Worm (Caenorhabditis elegans) whole organism, L4 larva: ENCODE results near the gene K06H6.4.

Source experiments
- F26F4.8 ChIP-seq: fragments of 200-800 bp; sonication (Bioruptor generic); conservative IDR thresholded peaks from 2 replicates; pipeline ENCODE4 v1.3.6; 2022; ENCODE audit warnings: missing genetic modification characterization, missing compliant biosample characterization
- F44E2.7 ChIP-seq: fragments of 200-800 bp; sonication (Bioruptor generic); IDR thresholded peaks from 2 replicates; pipeline ENCODE4 v2.1.2; 2022; ENCODE audit warnings: missing genetic modification characterization, missing compliant biosample characterization
- F49E8.2 ChIP-seq: sonication (generic microtip); optimal IDR thresholded peaks from 2 replicates; lab custom pipeline; 2016; ENCODE audit warnings: missing compliant biosample characterization, mild to moderate bottlenecking, missing genetic modification characterization, borderline replicate concordance
- Y5F2A.4 ChIP-seq: fragments of 200-800 bp; sonication (Bioruptor generic); optimal IDR thresholded peaks from 2 replicates; lab custom pipeline; 2018; ENCODE audit warnings: mild to moderate bottlenecking, missing genetic modification characterization, missing compliant biosample characterization
- aha-1 ChIP-seq: fragments of 150-350 bp; peaks from one replicate; lab custom pipeline; 2014; ENCODE audit warnings: missing biosample characterization, missing genetic modification characterization
- aly-2 ChIP-seq: sonication (generic microtip); optimal IDR thresholded peaks from 2 replicates; lab custom pipeline; 2018; ENCODE audit warnings: missing biosample characterization, missing genetic modification characterization
- arid-1 ChIP-seq: fragments of 200-800 bp; sonication (Bioruptor generic); conservative IDR thresholded peaks from 2 replicates; pipeline ENCODE4 v1.3.6; 2022; ENCODE audit warnings: missing genetic modification reagents, missing genetic modification characterization, missing compliant biosample characterization
- ceh-20 ChIP-seq: fragments of 200-800 bp; sonication (Bioruptor generic); IDR thresholded peaks from 2 replicates; pipeline ENCODE4 v1.3.6; 2022; ENCODE audit warnings: missing genetic modification reagents, missing genetic modification characterization, missing compliant biosample characterization
- cey-2 ChIP-seq: sonication (generic microtip); optimal IDR thresholded peaks from 3 replicates; lab custom pipeline; 2017; ENCODE audit warnings: missing genetic modification characterization, mild to moderate bottlenecking, missing compliant biosample characterization, antibody characterized with exemption, borderline replicate concordance; ENCODE audit not compliant: insufficient read depth
- daf-16 ChIP-seq, 3 experiments: sonication (generic microtip); optimal IDR thresholded peaks; 2 replicates each; lab custom pipeline; 2016 to 2017; ENCODE audit warnings: missing genetic modification characterization in 3 of 3, missing genetic modification reagents in 3 of 3, mild to moderate bottlenecking in 2 of 3, missing compliant biosample characterization in 2 of 3, missing biosample characterization in 1 of 3, moderate library complexity in 1 of 3
- dmd-6 ChIP-seq: fragments of 200-800 bp; sonication (Bioruptor generic); IDR thresholded peaks from 2 replicates; pipeline ENCODE4 v1.3.6; 2022; ENCODE audit warnings: missing genetic modification reagents, missing genetic modification characterization, missing compliant biosample characterization
- dmd-8 ChIP-seq: fragments of 200-800 bp; sonication (Bioruptor generic); IDR thresholded peaks from 2 replicates; pipeline ENCODE4 v1.3.6; 2022; ENCODE audit warnings: missing genetic modification characterization, missing compliant biosample characterization
- dpl-1 ChIP-seq: fragments of 150-350 bp; optimal IDR thresholded peaks from 2 replicates; lab custom pipeline; 2014; ENCODE audit warnings: missing biosample characterization, missing genetic modification reagents, missing genetic modification characterization
- egl-27 ChIP-seq: sonication (generic microtip); optimal IDR thresholded peaks from 3 replicates; lab custom pipeline; 2017; ENCODE audit warnings: missing biosample characterization, missing genetic modification reagents, missing genetic modification characterization
- fkh-10 ChIP-seq: fragments of 150-350 bp; optimal IDR thresholded peaks from 2 replicates; lab custom pipeline; 2014; ENCODE audit warnings: missing biosample characterization, missing genetic modification reagents, missing genetic modification characterization
- gei-8 ChIP-seq: fragments of 200-800 bp; sonication (Bioruptor generic); optimal IDR thresholded peaks from 2 replicates; lab custom pipeline; 2018; ENCODE audit warnings: mild to moderate bottlenecking, missing genetic modification characterization, missing compliant biosample characterization
- hif-1 ChIP-seq, 2 experiments: sonication (generic microtip); optimal IDR thresholded peaks; 2 replicates each; lab custom pipeline; 2016 to 2017; ENCODE audit warnings: missing compliant biosample characterization in 2 of 2, missing genetic modification characterization in 2 of 2, missing genetic modification reagents in 2 of 2, missing genotype in 2 of 2, mild to moderate bottlenecking in 1 of 2
- hmg-1.1 ChIP-seq: fragments of 200-800 bp; sonication (Bioruptor generic); IDR thresholded peaks from 2 replicates; pipeline ENCODE4 v1.3.6; 2022; ENCODE audit warnings: missing genetic modification reagents, missing genetic modification characterization, missing compliant biosample characterization
- jun-1 ChIP-seq: fragments of 150-350 bp; optimal IDR thresholded peaks from 2 replicates; lab custom pipeline; 2014; ENCODE audit warnings: missing biosample characterization, missing genetic modification reagents, missing genetic modification characterization
- lim-7 ChIP-seq: fragments of 200-800 bp; sonication (Bioruptor generic); IDR thresholded peaks from 2 replicates; pipeline ENCODE4 v1.3.6; 2022; ENCODE audit warnings: missing genetic modification characterization, missing compliant biosample characterization
- lin-15B ChIP-seq: fragments of 150-350 bp; sonication (generic microtip); optimal IDR thresholded peaks from 3 replicates; lab custom pipeline; 2014; ENCODE audit warnings: missing biosample characterization, missing genetic modification characterization
- lin-39 ChIP-seq: fragments of 150-350 bp; optimal IDR thresholded peaks from 2 replicates; lab custom pipeline; 2014; ENCODE audit warnings: missing biosample characterization, missing genetic modification reagents, missing genetic modification characterization
- lir-3 ChIP-seq: sonication (generic microtip); optimal IDR thresholded peaks from 2 replicates; lab custom pipeline; 2016; ENCODE audit warnings: mild to moderate bottlenecking, missing genetic modification characterization, missing compliant biosample characterization
- mes-2 ChIP-seq: sonication (generic microtip); optimal IDR thresholded peaks from 2 replicates; lab custom pipeline; 2016; ENCODE audit warnings: missing genotype, mild to moderate bottlenecking, missing genetic modification characterization, missing compliant biosample characterization; ENCODE audit not compliant: poor library complexity, severe bottlenecking
- nhr-102 ChIP-seq: sonication (generic microtip); optimal IDR thresholded peaks from 2 replicates; lab custom pipeline; 2016; ENCODE audit warnings: mild to moderate bottlenecking, missing genetic modification characterization, moderate library complexity, missing compliant biosample characterization
- nhr-111 ChIP-seq: fragments of 200-800 bp; sonication (Bioruptor generic); optimal IDR thresholded peaks from 2 replicates; lab custom pipeline; 2018; ENCODE audit warnings: mild to moderate bottlenecking, missing genetic modification characterization, missing compliant biosample characterization
- nhr-237 ChIP-seq: sonication (generic microtip); optimal IDR thresholded peaks from 2 replicates; lab custom pipeline; 2017; ENCODE audit warnings: missing biosample characterization, missing genetic modification characterization
- nhr-28 ChIP-seq: fragments of 150-350 bp; optimal IDR thresholded peaks from 2 replicates; lab custom pipeline; 2014; ENCODE audit warnings: missing biosample characterization, missing genetic modification characterization
- nhr-6 ChIP-seq: fragments of 150-350 bp; optimal IDR thresholded peaks from 2 replicates; lab custom pipeline; 2014; ENCODE audit warnings: missing biosample characterization, missing genetic modification characterization
- pqm-1 ChIP-seq: sonication (generic microtip); optimal IDR thresholded peaks from 2 replicates; lab custom pipeline; 2017; ENCODE audit warnings: missing biosample characterization, missing genetic modification characterization
- rbr-2 ChIP-seq: sonication (generic microtip); optimal IDR thresholded peaks from 2 replicates; lab custom pipeline; 2016; ENCODE audit warnings: missing genotype, missing genetic modification characterization, missing compliant biosample characterization
- sdz-12 ChIP-seq: fragments of 200-800 bp; sonication (Bioruptor generic); optimal IDR thresholded peaks from 2 replicates; lab custom pipeline; 2018; ENCODE audit warnings: mild to moderate bottlenecking, missing genetic modification characterization, missing compliant biosample characterization
- skn-1 ChIP-seq: fragments of 150-350 bp; optimal IDR thresholded peaks from 2 replicates; lab custom pipeline; 2014; ENCODE audit warnings: missing biosample characterization, missing genetic modification characterization
- snpc-1.2 ChIP-seq: fragments of 200-800 bp; sonication (Bioruptor generic); IDR thresholded peaks from 2 replicates; pipeline ENCODE4 v1.3.6; 2022; ENCODE audit warnings: missing genetic modification reagents, missing genetic modification characterization, missing compliant biosample characterization
- spr-1 ChIP-seq: sonication (generic microtip); optimal IDR thresholded peaks from 2 replicates; lab custom pipeline; 2016; ENCODE audit warnings: mild to moderate bottlenecking, missing genetic modification characterization, missing compliant biosample characterization
- spr-3 ChIP-seq: fragments of 200-800 bp; sonication (Bioruptor generic); optimal IDR thresholded peaks from 2 replicates; lab custom pipeline; 2018; ENCODE audit warnings: mild to moderate bottlenecking, missing genetic modification characterization, missing compliant biosample characterization
- tag-97 ChIP-seq: fragments of 200-800 bp; sonication (Bioruptor generic); IDR thresholded peaks from 2 replicates; pipeline ENCODE4 v1.3.6; 2022; ENCODE audit warnings: missing genetic modification characterization, missing compliant biosample characterization
- tra-1 ChIP-seq: fragments of 200-800 bp; sonication (Bioruptor generic); IDR thresholded peaks from 2 replicates; pipeline ENCODE4 v1.3.6; 2022; ENCODE audit warnings: missing genetic modification reagents, missing genetic modification characterization, missing compliant biosample characterization
- unc-130 ChIP-seq: sonication (generic microtip); optimal IDR thresholded peaks from 2 replicates; lab custom pipeline; 2016; ENCODE audit warnings: missing genetic modification reagents, missing genetic modification characterization, missing compliant biosample characterization
- unc-62 ChIP-seq, 3 experiments: fragments of 150-350 bp in 1 of 3; sonication (generic microtip); optimal IDR thresholded peaks in 2 of 3; peaks in 1 of 3; 1 replicate in 1 of 3; 2 replicates in 2 of 3; lab custom pipeline; 2014 to 2017; ENCODE audit warnings: missing biosample characterization in 3 of 3, missing genetic modification characterization in 3 of 3, missing genetic modification reagents in 3 of 3, missing genotype in 1 of 3
- ztf-7 ChIP-seq: fragments of 150-350 bp; optimal IDR thresholded peaks from 2 replicates; lab custom pipeline; 2014; ENCODE audit warnings: missing biosample characterization, missing genetic modification characterization

Gene K06H6.4

DNA sequence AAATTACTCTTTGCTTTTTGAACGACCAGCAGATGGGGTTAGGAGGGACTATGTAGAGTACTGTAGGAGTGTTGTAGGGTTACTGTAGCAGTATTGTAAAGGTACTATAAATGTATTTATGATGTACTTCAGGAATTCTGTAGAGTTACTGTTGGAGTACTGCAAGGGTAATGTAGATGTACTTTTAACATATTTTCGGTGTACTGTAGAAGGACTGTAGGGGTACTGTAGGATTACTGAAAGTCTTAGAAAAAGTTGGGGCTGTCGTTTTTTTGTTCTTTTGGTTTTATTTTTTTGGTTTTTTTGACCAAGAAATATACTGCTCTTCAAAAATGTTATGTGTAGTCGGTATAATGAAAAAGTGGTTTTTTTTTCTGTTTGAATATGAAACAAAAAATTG is 19.5 kb downstream of the K06H6.4 start:
- TF ChIP-seq spr-1: no peak
- TF ChIP-seq hmg-1.1: no peak
- no peak for TF ChIP-seq F49E8.2
- TF ChIP-seq Y5F2A.4 (GFP tag; lab: Kevin White, UChicago): no peak
- no peak for TF ChIP-seq F44E2.7 (GFP tag; lab: Robert Waterston, UW)
- TF ChIP-seq unc-62 (GFP tag; optimal IDR thresholded peaks at IDR 0.05 in 1 of 2; lab: Kevin White, UChicago): peak in 1 of 2 experiments; percentile 92
- no peak for TF ChIP-seq unc-62 (tag; optimal IDR thresholded peaks at IDR 0.05; lab: Kevin White, UChicago)
- TF ChIP-seq nhr-6 (tag; lab: Kevin White, UChicago): no peak
- TF ChIP-seq dmd-6 (GFP tag; lab: Robert Waterston, UW): no peak
- no peak for TF ChIP-seq arid-1 (GFP tag; lab: Robert Waterston, UW)
- TF ChIP-seq egl-27 (tag; lab: Kevin White, UChicago): no peak
- peak; percentile 41 for TF ChIP-seq aha-1
- no peak for TF ChIP-seq skn-1 (tag; lab: Kevin White, UChicago)

DNA sequence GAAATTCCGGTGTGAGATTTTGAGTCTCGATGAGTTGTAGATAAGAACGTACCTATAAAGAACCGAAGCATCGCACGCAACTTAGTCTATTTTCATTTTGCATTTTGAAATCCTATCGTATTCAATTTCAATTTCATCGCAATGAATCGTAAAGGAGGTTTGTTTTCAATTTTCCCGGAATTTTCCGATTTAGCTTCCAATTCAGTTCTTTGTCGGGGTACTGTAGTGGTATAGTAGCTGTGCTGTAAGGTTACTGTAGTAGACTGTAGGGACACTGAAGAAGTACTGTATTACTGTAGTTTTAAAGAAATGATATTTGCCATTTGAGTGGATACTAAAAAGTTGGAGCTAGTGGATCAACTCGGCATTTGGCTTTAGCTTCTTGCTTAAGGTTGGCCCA is 20.7 kb downstream of the K06H6.4 start:
- TF ChIP-seq aha-1 (peak; percentile 71), F26F4.8 (no peak), unc-62 (GFP tag; optimal IDR thresholded peaks at IDR 0.05 in 1 of 2; lab: Kevin White, UChicago) (peak in 1 of 2 experiments; percentile 84), unc-62 (tag; optimal IDR thresholded peaks at IDR 0.05; lab: Kevin White, UChicago) (no peak)

DNA sequence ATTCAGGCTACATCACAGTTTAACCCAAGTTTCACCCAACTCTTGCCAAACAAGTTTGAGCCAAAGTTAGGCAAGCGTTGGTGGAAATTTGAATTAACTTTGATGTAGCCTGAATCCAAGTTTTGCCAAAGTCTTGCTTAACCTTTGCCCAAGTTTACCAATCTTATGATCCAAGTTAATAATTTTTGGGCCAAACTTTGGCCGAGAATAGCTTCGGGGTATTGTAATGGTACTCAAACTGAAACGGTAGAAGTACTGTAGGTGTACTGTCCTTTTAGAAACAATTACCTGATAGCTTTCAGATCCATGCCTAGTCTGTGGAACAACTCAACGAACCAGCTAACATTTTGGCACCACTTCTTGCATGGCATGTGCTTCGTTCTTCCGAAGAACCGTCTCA is 21.2 kb downstream of the K06H6.4 start, which contains the start of gene nhr-251:
TSS of gene nhr-251 (plus strand) at position 301 of the 400 bp plus-strand sequence.
- TF ChIP-seq nhr-111 (GFP tag; lab: Kevin White, UChicago) (no peak), aha-1 (peak; percentile 64)
- TF ChIP-seq, all 104 proteins: peak for 1

DNA sequence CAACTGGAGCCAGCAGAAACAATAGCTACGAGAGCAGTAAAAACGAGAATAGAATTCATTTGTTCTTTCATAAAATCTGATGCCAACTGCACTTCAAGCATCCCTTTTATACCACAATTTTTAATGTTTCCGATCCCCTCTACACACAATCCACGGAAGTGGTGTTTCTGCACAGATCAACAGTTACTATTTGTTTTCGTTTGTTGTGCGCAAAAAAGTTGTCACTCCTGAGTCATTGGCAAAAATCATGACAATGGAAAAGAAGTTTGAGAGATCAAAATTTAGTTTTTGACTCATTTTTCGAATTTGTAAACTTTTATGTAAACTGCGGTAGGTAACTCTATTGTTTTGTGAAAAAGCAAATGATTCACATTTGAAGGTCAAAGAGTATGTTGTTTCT is 25.0 kb downstream of the K06H6.4 start, which contains the start of gene srlf-37:
TSS of gene srlf-37 (minus strand) at position 101 of the 400 bp plus-strand sequence.
- TF ChIP-seq lim-7 (GFP tag; lab: Robert Waterston, UW): no peak
- no peak for TF ChIP-seq rbr-2 (tag; lab: Kevin White, UChicago)
- TF ChIP-seq nhr-28: no peak
- TF ChIP-seq spr-3 (GFP tag; lab: Kevin White, UChicago): no peak
- TF ChIP-seq nhr-237 (tag; lab: Kevin White, UChicago): no peak
- no peak for TF ChIP-seq jun-1 (tag; lab: Kevin White, UChicago)

DNA sequence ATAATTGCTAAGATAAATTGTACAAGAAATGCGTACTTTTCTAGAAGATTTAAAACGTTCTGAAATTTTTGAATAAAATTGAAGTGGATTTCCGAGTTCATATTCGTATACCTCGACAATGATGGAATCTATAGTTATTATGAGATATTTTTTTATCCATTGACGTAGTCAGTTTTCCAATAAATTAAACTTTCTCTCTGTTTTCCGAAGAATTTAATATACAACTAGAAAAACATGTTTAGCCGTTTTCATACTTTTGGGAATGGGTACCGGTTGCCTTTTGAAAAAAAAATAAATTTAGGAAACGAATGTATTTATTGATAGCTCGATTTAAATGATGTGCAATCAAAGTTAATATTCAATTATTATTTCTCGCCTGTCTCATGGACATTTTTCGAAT is 29.8 kb downstream of the K06H6.4 start, which contains the start of gene srw-109:
TSS of gene srw-109 (minus strand) at position 101 of the 400 bp plus-strand sequence.
- TF ChIP-seq sdz-12 (GFP tag; lab: Kevin White, UChicago): no peak
- TF ChIP-seq dpl-1: no peak
- no peak for TF ChIP-seq lin-39 (tag; lab: Kevin White, UChicago)
- TF ChIP-seq rbr-2 (tag; lab: Kevin White, UChicago): no peak
- TF ChIP-seq fkh-10 (GFP tag; lab: Kevin White, UChicago): no peak
- TF ChIP-seq Y5F2A.4 (GFP tag; lab: Kevin White, UChicago): no peak
- no peak for TF ChIP-seq nhr-102 (tag; lab: Kevin White, UChicago)
- TF ChIP-seq lin-15B: no peak
- TF ChIP-seq ceh-20 (GFP tag; lab: Robert Waterston, UW): no peak
- no peak for TF ChIP-seq snpc-1.2 (GFP tag; lab: Robert Waterston, UW)

DNA sequence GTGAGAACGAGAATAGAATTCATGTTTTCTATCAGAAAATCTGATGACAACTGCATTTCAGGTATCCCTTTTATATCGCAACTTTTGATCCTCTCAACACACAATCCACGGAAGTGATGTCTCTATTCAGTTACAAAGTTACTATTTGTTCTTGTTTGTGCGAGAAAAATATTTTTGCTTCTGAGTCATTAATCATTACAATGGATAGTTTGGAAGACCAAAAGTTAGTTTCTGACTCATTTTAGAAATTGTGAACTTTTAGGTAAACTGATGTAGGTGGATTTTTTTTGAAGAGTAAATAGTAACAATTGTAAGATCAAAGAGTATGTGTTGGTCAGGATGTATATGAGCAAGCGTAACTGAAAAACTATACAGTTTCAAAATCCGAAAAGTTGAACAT is 30.6 kb downstream of the K06H6.4 start, which contains the start of gene srlf-36:
TSS of gene srlf-36 (minus strand) at position 101 of the 400 bp plus-strand sequence.
- TF ChIP-seq tra-1 (GFP tag; lab: Robert Waterston, UW): no peak
- no peak for TF ChIP-seq ztf-7 (tag; lab: Kevin White, UChicago)
- no peak for TF ChIP-seq pqm-1 (tag; lab: Kevin White, UChicago)
- TF ChIP-seq spr-3 (GFP tag; lab: Kevin White, UChicago): no peak
- TF ChIP-seq nhr-28: no peak
- TF ChIP-seq arid-1 (GFP tag; lab: Robert Waterston, UW): no peak
- TF ChIP-seq dmd-8 (GFP tag; lab: Robert Waterston, UW): no peak
- TF ChIP-seq gei-8 (GFP tag; lab: Kevin White, UChicago): no peak
- no peak for TF ChIP-seq aly-2
- no peak for TF ChIP-seq hif-1 (tag; optimal IDR thresholded peaks at IDR 0.05; lab: Kevin White, UChicago)
- no peak for TF ChIP-seq daf-16 (GFP tag; optimal IDR thresholded peaks at IDR 0.05; lab: Kevin White, UChicago)
- no peak for TF ChIP-seq daf-16 (tag; optimal IDR thresholded peaks at IDR 0.05; lab: Kevin White, UChicago)
- no peak for TF ChIP-seq jun-1 (tag; lab: Kevin White, UChicago)
- TF ChIP-seq unc-130 (GFP tag; lab: Kevin White, UChicago): no peak
- TF ChIP-seq lir-3 (tag; lab: Kevin White, UChicago): no peak
- no peak for TF ChIP-seq cey-2
- no peak for TF ChIP-seq tag-97
- TF ChIP-seq mes-2 (tag; lab: Kevin White, UChicago): no peak
- TF ChIP-seq F26F4.8: no peak
